Fruit fly (Drosophila melanogaster): ENCODE results near the gene CG33986.

Gene CG33986

DNA sequence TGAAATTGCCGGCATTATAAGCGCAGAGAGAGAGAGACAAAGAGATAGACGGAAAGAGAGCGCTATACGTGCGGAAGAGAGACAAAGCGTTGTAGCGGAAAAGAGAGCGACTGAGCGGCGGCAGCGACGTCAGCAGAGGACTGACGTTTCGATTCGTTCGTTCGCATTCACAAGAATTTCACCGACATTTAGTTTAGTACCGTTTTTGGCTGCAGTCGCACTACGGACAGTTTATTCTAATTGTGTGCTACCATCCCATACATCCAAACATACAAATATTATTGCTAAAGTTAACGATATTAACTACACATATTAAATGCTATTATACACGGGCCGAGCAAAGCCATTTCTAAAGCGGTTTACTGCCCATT lies 10.2 kb upstream of the CG33986 start, which contains the start of gene CrebA:
CrebA (plus strand) TSS at position 168 of the 371 bp plus-strand sequence.
- peak; percentile 13; the same call in 2 of the 3 replicates for TF ChIP-seq eg (GFP tag; IDR thresholded peaks at IDR 0.05)
- TF ChIP-seq CG1621 (tag; optimal IDR thresholded peaks at IDR 0.05): peak; percentile 17
- peak; percentile 18; the same call in 1 of the 3 replicates for TF ChIP-seq CG6163 (GFP tag; IDR thresholded peaks at IDR 0.05)
- TF ChIP-seq Eip78C (GFP tag): no peak

DNA sequence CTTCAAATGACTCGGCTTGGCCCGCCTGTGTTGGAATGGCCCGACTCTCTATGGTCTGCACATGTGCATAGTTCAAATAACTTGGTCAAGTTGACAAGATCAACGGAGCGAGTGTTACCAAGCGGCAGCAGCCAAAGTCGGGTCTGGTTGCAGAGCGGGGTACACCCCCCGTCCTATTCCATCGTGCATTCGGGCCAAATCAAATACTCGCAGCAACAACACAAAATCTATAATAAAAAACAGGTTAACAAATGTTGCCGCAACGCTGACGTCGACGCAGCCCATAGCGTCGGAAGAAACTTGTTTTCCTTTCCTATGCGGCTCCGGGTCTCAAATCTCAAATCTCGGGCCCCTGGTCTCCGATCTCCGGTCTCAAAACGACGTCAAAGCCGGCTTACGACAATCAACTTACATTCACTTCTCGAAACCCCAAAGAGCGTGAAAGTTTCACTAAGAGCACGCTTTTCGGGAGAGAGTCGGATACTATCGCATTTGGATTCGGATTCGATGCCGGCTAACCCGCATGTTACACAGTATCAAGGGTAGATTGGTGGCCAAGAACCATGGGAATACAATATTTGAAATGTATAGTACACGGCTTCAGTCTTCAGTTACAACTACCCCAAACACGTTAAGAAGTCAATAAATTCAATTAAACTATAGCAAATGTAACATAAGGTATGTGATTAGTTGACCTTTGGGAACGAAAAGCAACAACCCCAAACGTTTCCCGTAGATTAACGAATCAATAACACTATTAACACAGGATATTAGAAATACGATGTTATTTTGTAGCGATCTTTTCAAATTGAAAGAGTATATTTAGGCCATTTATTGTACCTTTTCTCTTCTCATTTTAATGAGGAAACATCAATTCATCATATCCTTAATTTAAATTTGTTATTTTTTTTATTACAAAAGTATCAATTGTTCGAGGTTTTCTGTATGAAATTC lies 9.5 kb upstream of the CG33986 start:
- TF ChIP-seq Gug (GFP tag; IDR thresholded peaks at IDR 0.05) (0 out of 2 replicates have a peak, but pooled peaks have one; percentile 18), Hr38 (GFP tag; optimal IDR thresholded peaks at IDR 0.05) (no peak), net (GFP tag; optimal IDR thresholded peaks at IDR 0.05) (peak; percentile 79), topi (GFP tag; optimal IDR thresholded peaks at IDR 0.05) (peak; percentile 83), dac (GFP tag; optimal IDR thresholded peaks at IDR 0.05) (peak; percentile 70), CG11294 (GFP tag; IDR thresholded peaks at IDR 0.05) (peak; percentile 37; the same call in 1 of the 2 replicates), OdsH (GFP tag; optimal IDR thresholded peaks at IDR 0.05) (peak; percentile 81), Met (GFP tag; optimal IDR thresholded peaks at IDR 0.05) (peak; percentile 75), CG8319 (GFP tag; optimal IDR thresholded peaks at IDR 0.05) (peak; percentile 44), lz (GFP tag; optimal IDR thresholded peaks at IDR 0.05) (peak; percentile 79), CG4318 (GFP tag; optimal IDR thresholded peaks at IDR 0.05) (peak; percentile 60), fd85E (GFP tag; optimal IDR thresholded peaks at IDR 0.05) (no peak), CG10631 (GFP tag; optimal IDR thresholded peaks at IDR 0.05) (peak; percentile 80), CG16779 (tag; optimal IDR thresholded peaks at IDR 0.05) (peak; percentile 68), dsx (GFP tag; optimal IDR thresholded peaks at IDR 0.05; ENCODE audit: poor library complexity, severe bottlenecking) (peak; percentile 11), ss (GFP tag; optimal IDR thresholded peaks at IDR 0.05) (peak; percentile 57 to 75), Sox14 (GFP tag; optimal IDR thresholded peaks at IDR 0.05) (peak; percentile 77), CG3032 (tag; optimal IDR thresholded peaks at IDR 0.05) (peak; percentile 71), CG15336 (GFP tag; IDR thresholded peaks at IDR 0.05) (peak; percentile 28; the same call in 1 of the 2 replicates), Blimp-1 (GFP tag; optimal IDR thresholded peaks at IDR 0.05) (peak; percentile 34), esn (GFP tag; optimal IDR thresholded peaks at IDR 0.05) (peak; percentile 87), pdm3 (GFP tag; optimal IDR thresholded peaks at IDR 0.05) (peak; percentile 79), achi (GFP tag; optimal IDR thresholded peaks at IDR 0.05) (peak; percentile 67), CG7368 (GFP tag; optimal IDR thresholded peaks at IDR 0.05) (peak; percentile 44), fkh (GFP tag; optimal IDR thresholded peaks at IDR 0.05) (peak; percentile 23), Ets21C (GFP tag; optimal IDR thresholded peaks at IDR 0.05) (peak; percentile 57), CG1621 (tag; optimal IDR thresholded peaks at IDR 0.05) (peak; percentile 64), eg (GFP tag; IDR thresholded peaks at IDR 0.05) (peak; percentile 30; the same call in 1 of the 3 replicates), Hr4 (GFP tag; optimal IDR thresholded peaks at IDR 0.05) (peak; percentile 79), Smox (GFP tag; optimal IDR thresholded peaks at IDR 0.05) (peak; percentile 80), acj6 (GFP tag; optimal IDR thresholded peaks at IDR 0.05) (peak; percentile 76), Sox102F (GFP tag; optimal IDR thresholded peaks at IDR 0.05) (peak; percentile 69), CG11762 (GFP tag; optimal IDR thresholded peaks at IDR 0.05; ENCODE audit: insufficient read depth) (peak; percentile 58), CG31627 (GFP tag; optimal IDR thresholded peaks at IDR 0.05) (peak; percentile 79), CG9139 (GFP tag; optimal IDR thresholded peaks at IDR 0.05) (peak; percentile 51), Eip93F (GFP tag; optimal IDR thresholded peaks at IDR 0.05) (no peak), Hr39 (GFP tag; optimal IDR thresholded peaks at IDR 0.05) (peak; percentile 81), CG3919 (GFP tag; optimal IDR thresholded peaks at IDR 0.05) (peak; percentile 67), spab (GFP tag; optimal IDR thresholded peaks at IDR 0.05) (peak; percentile 70), CG32006 (GFP tag; optimal IDR thresholded peaks at IDR 0.05) (peak; percentile 90), Sox15 (GFP tag; optimal IDR thresholded peaks at IDR 0.05) (peak; percentile 76), salr (GFP tag; optimal IDR thresholded peaks at IDR 0.05) (peak; percentile 19 to 86), svp (GFP tag) (peak; percentile 93), CG8119 (GFP tag; IDR thresholded peaks at IDR 0.05) (0 out of 3 replicates have a peak, but pooled peaks have one; percentile 37), CG8632 (GFP tag; optimal IDR thresholded peaks at IDR 0.05) (peak; percentile 77)

All from whole organism, prepupa.